Fruit fly (Drosophila melanogaster) whole organism, embryonic: Measurements from ENCODE around the gene Rpn9.
A peak's percentile ranks its signal among the peaks of the same experiment; 100 is the strongest.

Source experiments
- Asciz ChIP-seq: fragments of 200-800 bp; sonication (Bioruptor generic); optimal IDR thresholded peaks from 2 replicates; lab custom pipeline; 2017; ENCODE audit warnings: missing biosample characterization, mild to moderate bottlenecking, missing genetic modification characterization, missing genetic modification reagents
- CG10431 ChIP-seq: fragments of 200-800 bp; sonication (Bioruptor generic); optimal IDR thresholded peaks from 3 replicates; lab custom pipeline; 2018; ENCODE audit warnings: missing biosample characterization, mild to moderate bottlenecking, missing genetic modification characterization
- CG12071 ChIP-seq: fragments of 200-800 bp; sonication (Bioruptor generic); optimal IDR thresholded peaks from 3 replicates; lab custom pipeline; 2018; ENCODE audit warnings: missing biosample characterization, mild to moderate bottlenecking, missing genetic modification characterization
- CG14050 ChIP-seq: fragments of 200-800 bp; sonication (Bioruptor generic); IDR thresholded peaks from 3 replicates; pipeline ENCODE4 v1.3.6; 2022; ENCODE audit warnings: missing biosample characterization, missing genetic modification characterization
- CG15011 ChIP-seq: fragments of 200-800 bp; sonication (Bioruptor generic); optimal IDR thresholded peaks from 3 replicates; lab custom pipeline; 2018; ENCODE audit warnings: missing biosample characterization, mild to moderate bottlenecking, missing genetic modification characterization
- CG15269 ChIP-seq: fragments of 200-800 bp; sonication (Bioruptor generic); optimal IDR thresholded peaks from 2 replicates; lab custom pipeline; 2018; ENCODE audit warnings: missing biosample characterization, mild to moderate bottlenecking, missing genetic modification characterization, moderate library complexity
- CG15601 ChIP-seq: fragments of 200-800 bp; sonication (Bioruptor generic); optimal IDR thresholded peaks from 3 replicates; lab custom pipeline; 2019; ENCODE audit warnings: missing biosample characterization, mild to moderate bottlenecking, missing genetic modification characterization, moderate library complexity
- CG1602 ChIP-seq: fragments of 200-800 bp; sonication (Bioruptor generic); optimal IDR thresholded peaks from 3 replicates; lab custom pipeline; 2016; ENCODE audit warnings: missing biosample characterization, missing genetic modification characterization
- CG16813 ChIP-seq: fragments of 200-800 bp; sonication (Bioruptor generic); IDR thresholded peaks from 3 replicates; pipeline ENCODE4 v1.3.6; 2022; ENCODE audit warnings: missing biosample characterization, missing genetic modification characterization; ENCODE audit not compliant: partially characterized antibody
- CG16863 ChIP-seq: fragments of 200-800 bp; sonication (Bioruptor generic); optimal IDR thresholded peaks from 3 replicates; lab custom pipeline; 2016; ENCODE audit warnings: missing biosample characterization, missing genetic modification characterization
- CG18599 ChIP-seq: fragments of 200-800 bp; sonication (Bioruptor generic); optimal IDR thresholded peaks from 3 replicates; lab custom pipeline; 2017; ENCODE audit warnings: missing biosample characterization, missing genetic modification characterization, mild to moderate bottlenecking, moderate library complexity, missing genetic modification reagents
- CG3065 ChIP-seq: fragments of 200-800 bp; sonication (Bioruptor generic); optimal IDR thresholded peaks from 2 replicates; lab custom pipeline; 2016; ENCODE audit warnings: missing biosample characterization, missing genetic modification characterization
- CG33213 ChIP-seq: fragments of 200-800 bp; sonication (Bioruptor generic); optimal IDR thresholded peaks from 3 replicates; lab custom pipeline; 2016; ENCODE audit warnings: missing biosample characterization, missing genetic modification characterization
- CG34422 ChIP-seq: fragments of 200-800 bp; sonication (Bioruptor generic); IDR thresholded peaks from 3 replicates; pipeline ENCODE4 v1.3.6; 2022; ENCODE audit warnings: missing biosample characterization, missing genetic modification characterization
- CG43689 ChIP-seq: fragments of 200-800 bp; sonication (Bioruptor generic); IDR thresholded peaks from 2 replicates; pipeline ENCODE4 v1.3.6; 2022; ENCODE audit warnings: missing biosample characterization, missing genetic modification characterization
- CG4404 ChIP-seq: fragments of 200-800 bp; sonication (Bioruptor generic); IDR thresholded peaks from 2 replicates; pipeline ENCODE4 v1.3.6; 2022; ENCODE audit warnings: missing biosample characterization, missing genetic modification characterization
- CG6272 ChIP-seq: fragments of 200-800 bp; sonication (Bioruptor generic); IDR thresholded peaks from 2 replicates; pipeline ENCODE4 v1.3.6; 2022; ENCODE audit warnings: missing biosample characterization, missing genetic modification characterization
- CG6683 ChIP-seq: fragments of 200-800 bp; sonication (Bioruptor generic); optimal IDR thresholded peaks from 2 replicates; lab custom pipeline; 2017; ENCODE audit warnings: missing biosample characterization, mild to moderate bottlenecking, missing genetic modification characterization, missing genetic modification reagents
- CG7357 ChIP-seq: fragments of 200-800 bp; sonication (Bioruptor generic); IDR thresholded peaks from 3 replicates; pipeline ENCODE4 v1.3.6; 2022; ENCODE audit warnings: missing biosample characterization, missing genetic modification characterization
- CG9797 ChIP-seq: fragments of 200-800 bp; sonication (Bioruptor generic); optimal IDR thresholded peaks from 3 replicates; lab custom pipeline; 2018; ENCODE audit warnings: missing biosample characterization, mild to moderate bottlenecking, missing genetic modification characterization
- CoRest ChIP-seq: fragments of 200-800 bp; sonication (Bioruptor generic); optimal IDR thresholded peaks from 3 replicates; lab custom pipeline; 2018; ENCODE audit warnings: missing biosample characterization, mild to moderate bottlenecking, missing genetic modification characterization, moderate library complexity
- Dek ChIP-seq: fragments of 200-800 bp; sonication (Bioruptor generic); optimal IDR thresholded peaks from 3 replicates; lab custom pipeline; 2019; ENCODE audit warnings: missing biosample characterization, mild to moderate bottlenecking, missing genetic modification characterization, moderate library complexity
- Dll ChIP-seq: fragments of 200-800 bp; sonication (Bioruptor generic); IDR thresholded peaks from 4 replicates; pipeline ENCODE4 v1.3.6; 2022; ENCODE audit warnings: missing biosample characterization, missing genetic modification characterization; ENCODE audit not compliant: partially characterized antibody
- Eip74EF ChIP-seq, 2 experiments: fragments of 200-800 bp in 1 of 2; fragments of >200 bp in 1 of 2; sonication (Bioruptor generic) in 1 of 2; optimal IDR thresholded peaks; 2 replicates each; lab custom pipeline; 2017 to 2019; ENCODE audit warnings: missing biosample characterization in 2 of 2, missing genetic modification characterization in 2 of 2, mild to moderate bottlenecking in 1 of 2, moderate library complexity in 1 of 2
- Elba2 ChIP-seq: fragments of 200-800 bp; sonication (Bioruptor generic); optimal IDR thresholded peaks from 3 replicates; lab custom pipeline; 2016; ENCODE audit warnings: missing biosample characterization, missing genetic modification characterization
- HmgD ChIP-seq: fragments of 200-800 bp; sonication (Bioruptor generic); optimal IDR thresholded peaks from 3 replicates; lab custom pipeline; 2016; ENCODE audit warnings: missing biosample characterization, missing genetic modification characterization
- NC2α ChIP-seq: fragments of 200-800 bp; sonication (Bioruptor generic); optimal IDR thresholded peaks from 2 replicates; lab custom pipeline; 2016; ENCODE audit warnings: missing biosample characterization, missing genetic modification characterization
- Poxn ChIP-seq: fragments of 200-800 bp; sonication (Bioruptor generic); IDR thresholded peaks from 2 replicates; pipeline ENCODE4 v1.3.6; 2022; ENCODE audit warnings: missing biosample characterization, missing genetic modification characterization
- Sry-β ChIP-seq: fragments of 200-800 bp; sonication (Bioruptor generic); optimal IDR thresholded peaks from 2 replicates; lab custom pipeline; 2018; ENCODE audit warnings: missing biosample characterization, mild to moderate bottlenecking, missing genetic modification characterization, moderate library complexity
- Usf ChIP-seq: fragments of 200-800 bp; sonication (Bioruptor generic); optimal IDR thresholded peaks from 2 replicates; lab custom pipeline; 2017; ENCODE audit warnings: missing genotype, missing biosample characterization, missing genetic modification characterization
- Xrp1 ChIP-seq: fragments of 200-800 bp; sonication (Bioruptor generic); IDR thresholded peaks from 2 replicates; pipeline ENCODE4 v1.3.6; 2022; ENCODE audit warnings: missing biosample characterization, missing genetic modification characterization
- abd-A ChIP-seq: fragments of 200-800 bp; sonication (Bioruptor generic); optimal IDR thresholded peaks from 3 replicates; lab custom pipeline; 2019; ENCODE audit warnings: missing biosample characterization, mild to moderate bottlenecking, missing genetic modification characterization, moderate library complexity
- ac ChIP-seq: fragments of 200-800 bp; sonication (Bioruptor generic); optimal IDR thresholded peaks from 3 replicates; lab custom pipeline; 2017; ENCODE audit warnings: missing biosample characterization, mild to moderate bottlenecking, missing genetic modification characterization
- dpn ChIP-seq, 2 experiments: fragments of 200-800 bp; sonication (Bioruptor generic); optimal IDR thresholded peaks; 3 replicates each; lab custom pipeline; 2016; ENCODE audit warnings: missing biosample characterization in 2 of 2, missing genetic modification characterization in 2 of 2
- emc ChIP-seq: fragments of 200-800 bp; sonication (Bioruptor generic); optimal IDR thresholded peaks from 2 replicates; lab custom pipeline; 2016; ENCODE audit warnings: missing biosample characterization, missing genetic modification characterization
- eve ChIP-seq, 2 experiments: fragments of >200 bp; optimal IDR thresholded peaks; 2 replicates each; lab custom pipeline; 2017; ENCODE audit warnings: missing biosample characterization in 2 of 2, missing genetic modification characterization in 2 of 2
- ewg ChIP-seq: fragments of 200-800 bp; sonication (Bioruptor generic); optimal IDR thresholded peaks from 3 replicates; lab custom pipeline; 2017; ENCODE audit warnings: mild to moderate bottlenecking, missing biosample characterization, missing genetic modification reagents, missing genetic modification characterization
- eyg ChIP-seq: fragments of 200-800 bp; sonication (Bioruptor generic); optimal IDR thresholded peaks from 3 replicates; lab custom pipeline; 2016; ENCODE audit warnings: missing biosample characterization, missing genetic modification characterization
- gfzf ChIP-seq: fragments of 200-800 bp; sonication (Bioruptor generic); optimal IDR thresholded peaks from 2 replicates; lab custom pipeline; 2016; ENCODE audit warnings: missing biosample characterization, mild to moderate bottlenecking, missing genetic modification characterization, moderate library complexity
- jing ChIP-seq: fragments of 200-800 bp; sonication (Bioruptor generic); optimal IDR thresholded peaks from 2 replicates; lab custom pipeline; 2018; ENCODE audit warnings: missing biosample characterization, mild to moderate bottlenecking, missing genetic modification characterization
- jumu ChIP-seq: fragments of 200-800 bp; sonication (Bioruptor generic); optimal IDR thresholded peaks from 3 replicates; lab custom pipeline; 2016; ENCODE audit warnings: missing biosample characterization, missing genetic modification characterization
- lov ChIP-seq, 2 experiments: fragments of 200-800 bp in 1 of 2; fragments of >200 bp in 1 of 2; sonication (Bioruptor generic) in 1 of 2; IDR thresholded peaks in 1 of 2; optimal IDR thresholded peaks in 1 of 2; 2 replicates in 1 of 2; 3 replicates in 1 of 2; pipeline versions ENCODE4 v1.3.6 to Lab custom; 2017 to 2022; ENCODE audit warnings: missing biosample characterization in 1 of 2, missing genetic modification characterization in 1 of 2
- mld ChIP-seq: fragments of 200-800 bp; sonication (Bioruptor generic); IDR thresholded peaks from 3 replicates; pipeline ENCODE4 v1.3.6; 2022; ENCODE audit warnings: missing biosample characterization, missing genetic modification characterization; ENCODE audit not compliant: partially characterized antibody
- pzg ChIP-seq: fragments of 200-800 bp; sonication (Bioruptor generic); optimal IDR thresholded peaks from 3 replicates; lab custom pipeline; 2018; ENCODE audit warnings: missing biosample characterization, mild to moderate bottlenecking, missing genetic modification characterization, moderate library complexity
- sens-2 ChIP-seq: fragments of 200-800 bp; sonication (Bioruptor generic); IDR thresholded peaks from 2 replicates; pipeline ENCODE4 v1.3.6; 2022; ENCODE audit warnings: missing biosample characterization, missing genetic modification characterization
- sr ChIP-seq: fragments of 200-800 bp; sonication (Bioruptor generic); IDR thresholded peaks from 3 replicates; pipeline ENCODE4 v1.3.6; 2022; ENCODE audit warnings: missing biosample characterization, missing genetic modification characterization
- unc-4 ChIP-seq: fragments of 200-800 bp; sonication (Bioruptor generic); IDR thresholded peaks from 2 replicates; pipeline ENCODE4 v1.3.6; 2022; ENCODE audit warnings: missing biosample characterization, missing genetic modification characterization; ENCODE audit not compliant: partially characterized antibody
- usp ChIP-seq: fragments of >200 bp; optimal IDR thresholded peaks from 2 replicates; lab custom pipeline; 2017; ENCODE audit warnings: missing biosample characterization, missing genetic modification characterization

Gene Rpn9

dm6 chr3R:23757912-23758607, 24.8 kb upstream of the Rpn9 start, which contains the start of the genes PTPMT1 and Hrd3 (continued):
- TF ChIP-seq CG9797 (peak; percentile 55), eve (GFP tag; optimal IDR thresholded peaks at IDR 0.05; lab: Kevin White, UChicago) (peak in 1 of 2 experiments; percentile 75), CG12071 (GFP tag; lab: Kevin White, UChicago) (peak; percentile 91), Elba2 (GFP tag; lab: Kevin White, UChicago) (peak; percentile 92), sr (GFP tag; lab: Robert Waterston, UW) (no peak; the same call in 2 of the 3 replicates), mld (GFP tag; lab: Robert Waterston, UW) (no peak), emc (GFP tag; lab: Kevin White, UChicago) (peak; percentile 95), gfzf (GFP tag; lab: Kevin White, UChicago) (peak; percentile 32), CG1602 (GFP tag; lab: Kevin White, UChicago) (peak; percentile 99), eyg (GFP tag; lab: Kevin White, UChicago) (peak; percentile 94), CG6683 (GFP tag; lab: Kevin White, UChicago) (peak; percentile 95), CG15601 (tag; lab: Kevin White, UChicago) (peak; percentile 97), CG16863 (GFP tag; lab: Kevin White, UChicago) (peak; percentile 97), dpn (GFP tag; optimal IDR thresholded peaks at IDR 0.05; lab: Kevin White, UChicago) (peak; percentile 98 to 99), HmgD (GFP tag; lab: Kevin White, UChicago) (peak; percentile 93), CG3065 (peak; percentile 96), CG4404 (GFP tag; lab: Robert Waterston, UW) (peak; percentile 97), Xrp1 (GFP tag; lab: Robert Waterston, UW) (peak; percentile 97), CG15011 (GFP tag; lab: Kevin White, UChicago) (peak; percentile 99), jing (GFP tag; lab: Kevin White, UChicago) (peak; percentile 93), Sry-β (GFP tag; lab: Kevin White, UChicago) (peak; percentile 70), ac (peak; percentile 95), CG14050 (GFP tag; lab: Robert Waterston, UW) (peak; percentile 93), Dek (peak; percentile 98), CG6272 (GFP tag; lab: Robert Waterston, UW) (peak; percentile 95), jumu (GFP tag; lab: Kevin White, UChicago) (peak; percentile 97), CG15269 (tag; lab: Kevin White, UChicago) (peak; percentile 99), ewg (GFP tag; lab: Kevin White, UChicago) (peak; percentile 96), CG18599 (GFP tag; lab: Kevin White, UChicago) (peak; percentile 99), NC2α (GFP tag; lab: Kevin White, UChicago) (peak; percentile 95), CG43689 (GFP tag; lab: Robert Waterston, UW) (peak; percentile 82), pzg (peak; percentile 44), Poxn (GFP tag; lab: Robert Waterston, UW) (peak; percentile 88), usp (no peak), Eip74EF (GFP tag; optimal IDR thresholded peaks at IDR 0.05; lab: Kevin White, UChicago) (peak in 1 of 2 experiments; percentile 98), lov (optimal IDR thresholded peaks at IDR 0.05; lab: Kevin White, UChicago) (no peak), lov (GFP tag; IDR thresholded peaks at IDR 0.05; lab: Robert Waterston, UW) (peak; percentile 87), Usf (GFP tag; lab: Kevin White, UChicago) (peak; percentile 99), CG33213 (GFP tag; lab: Kevin White, UChicago) (peak; percentile 94), CoRest (tag; lab: Kevin White, UChicago) (peak; percentile 100), unc-4 (GFP tag; lab: Robert Waterston, UW) (no peak), abd-A (tag; lab: Kevin White, UChicago) (no peak), CG34422 (GFP tag; lab: Robert Waterston, UW) (peak; percentile 95), sens-2 (GFP tag; lab: Robert Waterston, UW) (peak; percentile 90), CG7357 (peak; percentile 92), Dll (GFP tag; lab: Robert Waterston, UW) (0 out of 4 replicates have a peak, but pooled peaks have one; percentile 32), CG16813 (GFP tag; lab: Robert Waterston, UW) (peak; percentile 53; the same call in 2 of the 3 replicates), CG10431 (GFP tag; lab: Kevin White, UChicago) (peak; percentile 93), Asciz (GFP tag; lab: Kevin White, UChicago) (peak; percentile 97)
